Fruit fly (Drosophila melanogaster) whole organism, wandering third instar larva: ENCODE measurements around the gene Lsm12a.

ENCODE experiments used
- Abd-B ChIP-seq: fragments of >200 bp; optimal IDR thresholded peaks from 2 replicates; lab custom pipeline; 2017; ENCODE audit warnings: missing biosample characterization, missing genetic modification characterization
- CG32264 ChIP-seq: fragments of 200-800 bp; sonication (Bioruptor generic); optimal IDR thresholded peaks from 2 replicates; lab custom pipeline; 2016; ENCODE audit warnings: missing biosample characterization, missing genetic modification characterization
- CG9705 ChIP-seq: fragments of 200-800 bp; sonication (Bioruptor generic); optimal IDR thresholded peaks from 2 replicates; lab custom pipeline; 2018; ENCODE audit warnings: missing biosample characterization, mild to moderate bottlenecking, missing genetic modification characterization
- CrebA ChIP-seq: fragments of 200-800 bp; sonication (Bioruptor generic); optimal IDR thresholded peaks from 2 replicates; lab custom pipeline; 2016; ENCODE audit warnings: missing biosample characterization, mild to moderate bottlenecking, missing genetic modification characterization, borderline replicate concordance
- Dfd ChIP-seq: fragments of >200 bp; optimal IDR thresholded peaks from 2 replicates; lab custom pipeline; 2017; ENCODE audit warnings: missing biosample characterization, missing genetic modification characterization
- Dif ChIP-seq: fragments of 200-275, 200-300 bp; sonication (Bioruptor generic); optimal IDR thresholded peaks from 2 replicates; lab custom pipeline; 2018; ENCODE audit warnings: missing biosample characterization, missing genetic modification characterization; ENCODE audit not compliant: partially characterized antibody
- GATAd ChIP-seq: sonication (Bioruptor generic); optimal IDR thresholded peaks from 2 replicates; lab custom pipeline; 2016; ENCODE audit warnings: missing biosample characterization, missing genetic modification characterization
- HLH106 ChIP-seq: fragments of 200-800 bp; optimal IDR thresholded peaks from 3 replicates; lab custom pipeline; 2019; ENCODE audit warnings: missing biosample characterization, mild to moderate bottlenecking, missing genetic modification characterization, moderate library complexity
- Hnf4 ChIP-seq: fragments of 200-800 bp; sonication (Bioruptor generic); optimal IDR thresholded peaks from 2 replicates; lab custom pipeline; 2016; ENCODE audit warnings: missing biosample characterization, mild to moderate bottlenecking, missing genetic modification characterization
- Hr78 ChIP-seq: fragments of >200 bp; optimal IDR thresholded peaks from 2 replicates; lab custom pipeline; 2017; ENCODE audit warnings: missing biosample characterization, missing genetic modification characterization
- Hr83 ChIP-seq: fragments of 200-300 bp; sonication (Bioruptor generic); optimal IDR thresholded peaks from 2 replicates; lab custom pipeline; 2016; ENCODE audit warnings: missing biosample characterization, mild to moderate bottlenecking, missing genetic modification characterization, moderate library complexity; ENCODE audit not compliant: poor library complexity, severe bottlenecking
- Jra ChIP-seq: sonication (Bioruptor generic); optimal IDR thresholded peaks from 2 replicates; lab custom pipeline; 2016; ENCODE audit warnings: missing biosample characterization, missing genetic modification characterization
- Mio ChIP-seq: sonication (Bioruptor generic); optimal IDR thresholded peaks from 2 replicates; lab custom pipeline; 2016; ENCODE audit warnings: missing biosample characterization, missing genetic modification characterization
- Myc ChIP-seq: fragments of >200 bp; optimal IDR thresholded peaks from 2 replicates; lab custom pipeline; 2017
- N ChIP-seq: fragments of >200 bp; optimal IDR thresholded peaks from 2 replicates; lab custom pipeline; 2018; ENCODE audit warnings: missing biosample characterization, missing external identifiers, missing genetic modification characterization
- OdsH ChIP-seq: fragments of 200-800 bp; sonication (Bioruptor generic); optimal IDR thresholded peaks from 2 replicates; lab custom pipeline; 2016; ENCODE audit warnings: missing biosample characterization, mild to moderate bottlenecking, missing genetic modification characterization
- Rel ChIP-seq, 2 experiments: fragments of 200-800 bp; sonication (Bioruptor generic) in 1 of 2; optimal IDR thresholded peaks; 2 replicates in 1 of 2; 3 replicates in 1 of 2; lab custom pipeline; 2016 to 2019; ENCODE audit warnings: mild to moderate bottlenecking in 2 of 2, missing biosample characterization in 2 of 2, missing genetic modification characterization in 2 of 2, moderate library complexity in 1 of 2
- Sp1 ChIP-seq: fragments of 200-800 bp; sonication (Bioruptor generic); optimal IDR thresholded peaks from 3 replicates; lab custom pipeline; 2019; ENCODE audit warnings: missing biosample characterization, mild to moderate bottlenecking, missing genetic modification characterization, moderate library complexity
- Vsx2 ChIP-seq: fragments of 200-300, 225-300 bp; sonication (Bioruptor generic); optimal IDR thresholded peaks from 2 replicates; lab custom pipeline; 2018; ENCODE audit warnings: missing biosample characterization, missing genetic modification characterization; ENCODE audit not compliant: partially characterized antibody
- br ChIP-seq: fragments of 200-800 bp; sonication (Bioruptor generic); optimal IDR thresholded peaks from 2 replicates; lab custom pipeline; 2016; ENCODE audit warnings: missing biosample characterization, missing genetic modification characterization
- brk ChIP-seq: fragments of 200-800 bp; sonication (Bioruptor generic); optimal IDR thresholded peaks from 2 replicates; lab custom pipeline; 2016; ENCODE audit warnings: missing biosample characterization, mild to moderate bottlenecking, missing genetic modification characterization
- dl ChIP-seq, 2 experiments: fragments of 175-275, 200-275 bp in 1 of 2; fragments of 200-275 bp in 1 of 2; sonication (Bioruptor generic); optimal IDR thresholded peaks; lab custom pipeline; 2018; ENCODE audit warnings: mild to moderate bottlenecking in 2 of 2, missing biosample characterization in 2 of 2, missing genetic modification characterization in 2 of 2, moderate library complexity in 2 of 2; ENCODE audit not compliant: partially characterized antibody in 2 of 2, insufficient read depth in 1 of 2
- dmrt93B ChIP-seq: fragments of 200-800 bp; sonication (Bioruptor generic); optimal IDR thresholded peaks from 2 replicates; lab custom pipeline; 2018; ENCODE audit warnings: missing biosample characterization, mild to moderate bottlenecking, missing genetic modification characterization
- dsf ChIP-seq: sonication (Bioruptor generic); optimal IDR thresholded peaks from 2 replicates; lab custom pipeline; 2016; ENCODE audit warnings: missing biosample characterization, missing genetic modification characterization, borderline replicate concordance
- ey ChIP-seq: fragments of 200-800 bp; sonication (Bioruptor generic); optimal IDR thresholded peaks from 2 replicates; lab custom pipeline; 2016; ENCODE audit warnings: missing biosample characterization, missing genetic modification characterization
- foxo ChIP-seq, 2 experiments: fragments of 200-800 bp; sonication (Bioruptor generic); optimal IDR thresholded peaks; 2 replicates in 1 of 2; 3 replicates in 1 of 2; lab custom pipeline; 2016 to 2017; ENCODE audit warnings: missing biosample characterization in 2 of 2, missing genetic modification characterization in 2 of 2
- fru ChIP-seq: fragments of 200-800 bp; sonication (Bioruptor generic); optimal IDR thresholded peaks from 3 replicates; lab custom pipeline; 2016; ENCODE audit warnings: missing biosample characterization, mild to moderate bottlenecking, missing genetic modification characterization
- h ChIP-seq: fragments of 200-800 bp; sonication (Bioruptor generic); optimal IDR thresholded peaks from 3 replicates; lab custom pipeline; 2016; ENCODE audit warnings: missing biosample characterization, mild to moderate bottlenecking, missing genetic modification characterization
- jim ChIP-seq: fragments of 175-275, 200-325 bp; sonication (Bioruptor generic); optimal IDR thresholded peaks from 2 replicates; lab custom pipeline; 2016; ENCODE audit warnings: missing biosample characterization, mild to moderate bottlenecking, missing genetic modification characterization
- lola ChIP-seq: fragments of >200 bp; optimal IDR thresholded peaks from 2 replicates; lab custom pipeline; 2017; ENCODE audit warnings: missing biosample characterization, missing genetic modification characterization
- pan ChIP-seq: fragments of >200 bp; optimal IDR thresholded peaks from 2 replicates; lab custom pipeline; 2017
- psq ChIP-seq: fragments of 200-800 bp; sonication (Bioruptor generic); optimal IDR thresholded peaks from 3 replicates; lab custom pipeline; 2017; ENCODE audit warnings: missing biosample characterization, mild to moderate bottlenecking, missing genetic modification characterization, moderate library complexity
- rgr ChIP-seq: fragments of 200-800 bp; sonication (Bioruptor generic); optimal IDR thresholded peaks from 3 replicates; lab custom pipeline; 2016; ENCODE audit warnings: missing biosample characterization, mild to moderate bottlenecking, missing genetic modification characterization
- sage ChIP-seq: fragments of 200-800 bp; sonication (Bioruptor generic); optimal IDR thresholded peaks from 2 replicates; lab custom pipeline; 2016; ENCODE audit warnings: missing biosample characterization, mild to moderate bottlenecking, missing genetic modification characterization
- sv ChIP-seq: fragments of 200-800 bp; sonication (Bioruptor generic); optimal IDR thresholded peaks from 3 replicates; lab custom pipeline; 2016; ENCODE audit warnings: missing biosample characterization, missing genetic modification characterization
- tai ChIP-seq: sonication (Bioruptor generic); optimal IDR thresholded peaks from 2 replicates; lab custom pipeline; 2016; ENCODE audit warnings: missing biosample characterization, missing genetic modification characterization
- usp ChIP-seq: fragments of >200 bp; optimal IDR thresholded peaks from 2 replicates; lab custom pipeline; 2017; ENCODE audit warnings: missing biosample characterization, missing genetic modification characterization
- woc ChIP-seq: sonication (Bioruptor generic); optimal IDR thresholded peaks from 2 replicates; lab custom pipeline; 2016; ENCODE audit warnings: missing biosample characterization, mild to moderate bottlenecking, missing genetic modification characterization

The Lsm12a gene

DNA sequence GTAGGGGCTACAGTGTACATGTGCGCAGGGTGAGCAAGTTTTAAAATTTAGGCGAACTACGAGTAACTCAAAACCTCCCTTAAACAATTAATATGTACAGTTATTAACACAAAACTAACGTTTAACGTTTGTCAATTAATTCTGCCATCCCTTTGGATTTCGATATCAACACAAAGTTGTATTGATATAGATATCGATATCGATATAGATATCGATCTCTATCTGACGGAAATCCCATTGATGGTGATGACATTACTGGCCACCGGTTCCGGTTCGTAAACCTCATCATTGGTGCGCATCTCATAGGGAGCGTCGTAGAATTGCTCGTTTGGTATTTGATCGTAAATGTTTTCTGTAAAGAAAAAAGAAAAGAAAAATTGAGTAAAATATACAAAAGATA is 25.2 kb upstream of the Lsm12a start:
- no peak for TF ChIP-seq foxo (GFP tag; optimal IDR thresholded peaks at IDR 0.05; lab: Kevin White, UChicago)
- TF ChIP-seq Abd-B (GFP tag; lab: Kevin White, UChicago), result no peak
- no peak for TF ChIP-seq woc (GFP tag; lab: Kevin White, UChicago)
- no peak for TF ChIP-seq Hr83
- no peak for TF ChIP-seq fru

DNA sequence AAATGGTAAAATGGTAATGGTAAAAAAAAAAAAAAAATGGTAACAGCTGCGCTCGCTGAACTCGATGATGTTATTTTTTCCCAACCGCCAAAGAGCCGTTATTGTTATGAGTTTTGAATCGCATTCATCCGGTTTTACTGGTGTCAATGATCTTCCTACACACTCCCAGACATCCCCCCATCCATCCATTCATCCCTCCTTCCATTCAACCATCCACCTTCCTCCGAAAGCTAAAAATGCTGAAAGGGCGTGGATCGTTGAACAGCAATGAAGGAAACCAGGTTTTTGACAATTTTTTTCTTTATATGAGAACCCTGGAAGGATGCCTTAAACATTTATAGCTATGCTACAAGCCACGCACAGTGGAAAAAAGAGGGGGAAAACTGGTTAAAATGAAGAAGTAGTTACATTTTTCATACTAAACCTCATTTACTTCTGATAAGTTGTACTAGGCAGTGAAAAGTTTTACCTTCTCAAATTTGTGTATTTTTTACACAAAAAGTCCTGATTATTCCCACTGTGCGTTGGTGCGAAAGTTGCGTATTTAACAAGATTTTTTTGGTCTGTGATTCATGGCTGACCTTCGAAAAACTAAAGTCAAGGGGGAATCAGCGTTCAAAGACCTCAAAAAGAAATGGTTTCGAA is 18.3 kb upstream of the Lsm12a start:
- TF ChIP-seq Sp1 (peak; percentile 39), woc (GFP tag; lab: Kevin White, UChicago) (peak; percentile 43), Dif (GFP tag; lab: Kevin White, UChicago) (no peak), foxo (GFP tag; optimal IDR thresholded peaks at IDR 0.05; lab: Kevin White, UChicago) (peak in 1 of 2 experiments; percentile 28), Rel (GFP tag; optimal IDR thresholded peaks at IDR 0.05; lab: Kevin White, UChicago) (no peak), Rel (tag; optimal IDR thresholded peaks at IDR 0.05; lab: Kevin White, UChicago) (no peak), sage (GFP tag; lab: Kevin White, UChicago) (no peak), Dfd (GFP tag; lab: Kevin White, UChicago) (no peak), Myc (no peak), HLH106 (tag; lab: Kevin White, UChicago) (peak; percentile 25), CG9705 (GFP tag; lab: Kevin White, UChicago) (no peak), Mio (GFP tag; lab: Kevin White, UChicago) (no peak), Abd-B (GFP tag; lab: Kevin White, UChicago) (no peak), lola (no peak), rgr (GFP tag; lab: Kevin White, UChicago) (peak; percentile 57), pan (lab: Kevin White, UChicago) (no peak), dmrt93B (GFP tag; lab: Kevin White, UChicago) (no peak), Hnf4 (GFP tag; lab: Kevin White, UChicago) (no peak), Vsx2 (GFP tag; lab: Kevin White, UChicago) (no peak), N (GFP tag; lab: Kevin White, UChicago) (no peak), Hr78 (GFP tag; lab: Kevin White, UChicago) (no peak), brk (GFP tag; lab: Kevin White, UChicago) (no peak), usp (GFP tag; lab: Kevin White, UChicago) (no peak), fru (peak; percentile 51), Jra (GFP tag; lab: Kevin White, UChicago) (no peak), psq (GFP tag; lab: Kevin White, UChicago) (peak; percentile 19), GATAd (GFP tag; lab: Kevin White, UChicago) (no peak), ey (GFP tag; lab: Kevin White, UChicago) (peak; percentile 36), h (GFP tag; lab: Kevin White, UChicago) (peak; percentile 69), sv (GFP tag; lab: Kevin White, UChicago) (no peak), Hr83 (no peak), jim (no peak), br (peak; percentile 38), dsf (no peak), CG32264 (GFP tag; lab: Kevin White, UChicago) (no peak), OdsH (peak; percentile 16), CrebA (GFP tag; lab: Kevin White, UChicago) (no peak), dl (GFP tag; optimal IDR thresholded peaks at IDR 0.05; lab: Kevin White, UChicago; ENCODE audit: insufficient read depth in 1 of 2, partially characterized antibody in 2 of 2) (no peak), tai (GFP tag; lab: Kevin White, UChicago) (no peak)

DNA sequence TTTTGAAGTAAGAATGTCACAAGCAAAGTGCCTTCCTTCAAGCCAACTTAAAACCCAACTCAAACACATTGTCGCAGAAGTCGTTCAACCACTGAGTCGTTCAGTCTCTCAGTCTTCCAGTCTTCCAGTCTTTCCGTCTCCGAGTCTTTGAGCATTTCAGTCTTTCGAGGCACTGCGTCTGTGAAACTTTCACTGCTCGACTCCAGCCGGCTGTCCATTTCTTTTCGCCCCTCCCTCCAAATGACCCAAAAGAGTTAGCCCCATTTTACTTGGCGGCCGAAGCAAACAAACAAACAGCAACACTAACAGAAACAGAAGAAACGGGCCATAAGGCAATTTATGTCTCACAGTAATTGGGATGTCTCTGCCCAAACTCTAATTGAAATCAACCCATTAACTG is 17.4 kb upstream of the Lsm12a start:
- no peak for TF ChIP-seq CG9705 (GFP tag; lab: Kevin White, UChicago)
- TF ChIP-seq Rel (GFP tag; optimal IDR thresholded peaks at IDR 0.05; lab: Kevin White, UChicago), result no peak
- TF ChIP-seq Rel (tag; optimal IDR thresholded peaks at IDR 0.05; lab: Kevin White, UChicago), result no peak
- TF ChIP-seq sv (GFP tag; lab: Kevin White, UChicago), result no peak
- TF ChIP-seq dsf, result no peak
- TF ChIP-seq woc (GFP tag; lab: Kevin White, UChicago), result no peak
- TF ChIP-seq GATAd (GFP tag; lab: Kevin White, UChicago), result no peak
- no peak for TF ChIP-seq Vsx2 (GFP tag; lab: Kevin White, UChicago)
- no peak for TF ChIP-seq CrebA (GFP tag; lab: Kevin White, UChicago)
- TF ChIP-seq fru, result no peak
- TF ChIP-seq ey (GFP tag; lab: Kevin White, UChicago), result no peak
- TF ChIP-seq br, result no peak
- TF ChIP-seq Dif (GFP tag; lab: Kevin White, UChicago), result no peak
- no peak for TF ChIP-seq foxo (GFP tag; optimal IDR thresholded peaks at IDR 0.05; lab: Kevin White, UChicago)
- TF ChIP-seq brk (GFP tag; lab: Kevin White, UChicago), result no peak
- no peak for TF ChIP-seq Abd-B (GFP tag; lab: Kevin White, UChicago)
- TF ChIP-seq rgr (GFP tag; lab: Kevin White, UChicago), result no peak
- no peak for TF ChIP-seq Hnf4 (GFP tag; lab: Kevin White, UChicago)
- no peak for TF ChIP-seq tai (GFP tag; lab: Kevin White, UChicago)
